Fruit fly (Drosophila melanogaster) whole organism, embryonic: ENCODE results near the gene fal.
A peak's percentile ranks its signal among the peaks of the same experiment; 100 is the strongest.

Experiments
- CG15269 ChIP-seq: fragments of 200-800 bp; sonication (Bioruptor generic); optimal IDR thresholded peaks from 2 replicates; lab custom pipeline; 2018; ENCODE audit warnings: missing biosample characterization, mild to moderate bottlenecking, missing genetic modification characterization, moderate library complexity
- CG15479 ChIP-seq: fragments of 200-800 bp; sonication (Bioruptor generic); optimal IDR thresholded peaks from 3 replicates; lab custom pipeline; 2019; ENCODE audit warnings: missing biosample characterization, mild to moderate bottlenecking, missing genetic modification characterization, moderate library complexity
- CG32532 ChIP-seq: fragments of 200-800 bp; sonication (Bioruptor generic); IDR thresholded peaks from 2 replicates; pipeline ENCODE4 v1.3.6; 2022; ENCODE audit warnings: missing biosample characterization, missing genetic modification characterization
- CG3726 ChIP-seq: fragments of 200-800 bp; sonication (Bioruptor generic); IDR thresholded peaks from 3 replicates; pipeline ENCODE4, ENCODE4 v1.3.6; 2022; ENCODE audit warnings: missing biosample characterization, missing genetic modification characterization
- CTCF ChIP-seq: fragments of 200-800 bp; sonication (Bioruptor generic); optimal IDR thresholded peaks from 2 replicates; lab custom pipeline; 2017; ENCODE audit warnings: missing biosample characterization, mild to moderate bottlenecking, missing genetic modification characterization, moderate library complexity
- Dip2 ChIP-seq: fragments of 200-800 bp; sonication (Bioruptor generic); IDR thresholded peaks from 2 replicates; pipeline ENCODE4 v1.3.6; 2022; ENCODE audit warnings: missing biosample characterization, missing genetic modification characterization
- H15 ChIP-seq: fragments of 200-800 bp; sonication (Bioruptor generic); IDR thresholded peaks from 3 replicates; pipeline ENCODE4 v1.3.6; 2022; ENCODE audit warnings: missing biosample characterization, missing genetic modification characterization
- HLH3B ChIP-seq: fragments of 200-800 bp; sonication (Bioruptor generic); IDR thresholded peaks from 2 replicates; pipeline ENCODE4 v1.3.6; 2022; ENCODE audit warnings: missing biosample characterization, missing genetic modification characterization
- Hr39 ChIP-seq: fragments of >200 bp; optimal IDR thresholded peaks from 2 replicates; lab custom pipeline; 2017
- Jarid2 ChIP-seq: fragments of 200-800 bp; sonication (Bioruptor generic); optimal IDR thresholded peaks from 3 replicates; lab custom pipeline; 2017; ENCODE audit warnings: mild to moderate bottlenecking, missing biosample characterization, missing genetic modification reagents, missing genetic modification characterization
- Lpt ChIP-seq: fragments of >200 bp; optimal IDR thresholded peaks from 2 replicates; lab custom pipeline; 2018; ENCODE audit warnings: missing biosample characterization, missing genetic modification characterization
- Med ChIP-seq: fragments of 200-800 bp; sonication (Bioruptor generic); peaks from one replicate; lab custom pipeline; 2016; ENCODE audit warnings: missing biosample characterization, missing genetic modification characterization, mild to moderate bottlenecking, inconsistent platforms, moderate library complexity
- Myb ChIP-seq: fragments of 200-800 bp; sonication (Bioruptor generic); optimal IDR thresholded peaks from 2 replicates; lab custom pipeline; 2016; ENCODE audit warnings: missing biosample characterization, missing genetic modification characterization
- Nf-YC ChIP-seq: fragments of 200-800 bp; optimal IDR thresholded peaks from 3 replicates; lab custom pipeline; 2019; ENCODE audit warnings: missing biosample characterization, mild to moderate bottlenecking, missing genetic modification characterization, moderate library complexity
- Optix ChIP-seq: fragments of 200-800 bp; sonication (Bioruptor generic); IDR thresholded peaks from 3 replicates; pipeline ENCODE4 v1.3.6; 2022; ENCODE audit warnings: missing biosample characterization, missing genetic modification characterization
- Rx ChIP-seq: fragments of 200-800 bp; sonication (Bioruptor generic); IDR thresholded peaks from 2 replicates; pipeline ENCODE4 v1.3.6; 2022; ENCODE audit warnings: missing biosample characterization, missing genetic modification characterization
- Scr ChIP-seq: fragments of 200-800 bp; sonication (Bioruptor generic); IDR thresholded peaks from 2 replicates; pipeline ENCODE4 v1.3.6; 2022; ENCODE audit warnings: missing biosample characterization, missing genetic modification characterization; ENCODE audit not compliant: partially characterized antibody
- bigmax ChIP-seq: fragments of 200-800 bp; sonication (Bioruptor generic); optimal IDR thresholded peaks from 2 replicates; lab custom pipeline; 2018; ENCODE audit warnings: missing biosample characterization, mild to moderate bottlenecking, missing genetic modification characterization
- cato ChIP-seq: fragments of 200-800 bp; sonication (Bioruptor generic); optimal IDR thresholded peaks from 2 replicates; lab custom pipeline; 2016; ENCODE audit warnings: missing biosample characterization, missing genetic modification characterization, borderline replicate concordance
- crol ChIP-seq: fragments of 200-800 bp; sonication (Bioruptor generic); IDR thresholded peaks from 2 replicates; pipeline ENCODE4 v1.3.6; 2022; ENCODE audit warnings: missing biosample characterization, missing genetic modification characterization
- da ChIP-seq: fragments of 200-800 bp; sonication (Bioruptor generic); optimal IDR thresholded peaks from 2 replicates; lab custom pipeline; 2016; ENCODE audit warnings: missing biosample characterization, missing genetic modification characterization
- emc ChIP-seq: fragments of 200-800 bp; sonication (Bioruptor generic); optimal IDR thresholded peaks from 2 replicates; lab custom pipeline; 2016; ENCODE audit warnings: missing biosample characterization, missing genetic modification characterization
- eve ChIP-seq, 2 experiments: fragments of >200 bp; optimal IDR thresholded peaks; 2 replicates each; lab custom pipeline; 2017; ENCODE audit warnings: missing biosample characterization in 2 of 2, missing genetic modification characterization in 2 of 2
- fd102C ChIP-seq: fragments of 200-800 bp; sonication (Bioruptor generic); optimal IDR thresholded peaks from 2 replicates; lab custom pipeline; 2018; ENCODE audit warnings: missing biosample characterization, mild to moderate bottlenecking, missing genetic modification characterization, moderate library complexity
- klu ChIP-seq: fragments of 200-800 bp; sonication (Bioruptor generic); IDR thresholded peaks from 2 replicates; pipeline ENCODE4 v1.3.6; 2022; ENCODE audit warnings: missing biosample characterization, missing genetic modification characterization
- knrl ChIP-seq: fragments of 200-800 bp; sonication (Bioruptor generic); IDR thresholded peaks from 3 replicates; pipeline ENCODE4 v1.3.6; 2022; ENCODE audit warnings: missing biosample characterization, missing genetic modification characterization; ENCODE audit not compliant: partially characterized antibody
- lab ChIP-seq: fragments of 200-800 bp; sonication (Bioruptor generic); optimal IDR thresholded peaks from 3 replicates; lab custom pipeline; 2017; ENCODE audit warnings: missing biosample characterization, missing genetic modification characterization, mild to moderate bottlenecking, moderate library complexity, missing genetic modification reagents
- pb ChIP-seq: fragments of 200-800 bp; sonication (Bioruptor generic); optimal IDR thresholded peaks from 3 replicates; lab custom pipeline; 2016; ENCODE audit warnings: missing biosample characterization, missing genetic modification characterization
- sens ChIP-seq: fragments of 200-800 bp; sonication (Bioruptor generic); peaks from one replicate; lab custom pipeline; 2016; ENCODE audit warnings: missing biosample characterization, missing genetic modification characterization
- sim ChIP-seq: fragments of 200-800 bp; sonication (Bioruptor generic); IDR thresholded peaks from 2 replicates; pipeline ENCODE4 v1.3.6; 2022; ENCODE audit warnings: missing biosample characterization, missing genetic modification characterization
- sima ChIP-seq: fragments of 200-800 bp; sonication (Bioruptor generic); optimal IDR thresholded peaks from 2 replicates; lab custom pipeline; 2016; ENCODE audit warnings: missing biosample characterization, missing genetic modification characterization
- sna ChIP-seq: fragments of 200-800 bp; sonication (Bioruptor generic); IDR thresholded peaks from 2 replicates; pipeline ENCODE4 v1.3.6; 2022; ENCODE audit warnings: missing biosample characterization, missing genetic modification characterization; ENCODE audit not compliant: partially characterized antibody
- wek ChIP-seq: fragments of 200-800 bp; sonication (Bioruptor generic); optimal IDR thresholded peaks from 3 replicates; lab custom pipeline; 2018; ENCODE audit warnings: missing biosample characterization, mild to moderate bottlenecking, missing genetic modification characterization, moderate library complexity

The fal gene

dm6 chr3L:19270542-19270941 lies 23.8 kb upstream of the fal start, which contains the start of gene CG14088:
CG14088 (minus strand) TSS chr3L:19270642.
- TF ChIP-seq lab (no peak), Lpt (GFP tag; lab: Kevin White, UChicago) (no peak), sna (GFP tag; lab: Robert Waterston, UW) (no peak), sima (GFP tag; lab: Kevin White, UChicago) (no peak), HLH3B (GFP tag; lab: Robert Waterston, UW) (no peak), Myb (GFP tag; lab: Kevin White, UChicago) (no peak), klu (GFP tag; lab: Robert Waterston, UW) (no peak), fd102C (GFP tag; lab: Kevin White, UChicago) (no peak), CG15269 (tag; lab: Kevin White, UChicago) (no peak), bigmax (GFP tag; lab: Kevin White, UChicago) (no peak)

- TF ChIP-seq Dip2 (GFP tag; lab: Robert Waterston, UW) (no peak), sim (GFP tag; lab: Robert Waterston, UW) (no peak), da (GFP tag; lab: Kevin White, UChicago) (no peak), wek (GFP tag; lab: Kevin White, UChicago) (no peak), Optix (GFP tag; lab: Robert Waterston, UW) (no peak)
Observed at dm6 chr3L:19275491-19275890, 18.9 kb upstream of the fal start, which contains the start of gene CG14086. CG14086 (plus strand) TSS chr3L:19275791.

dm6 chr3L:19280283-19280682 lies 14.1 kb upstream of the fal start:
- TF ChIP-seq CG3726 (GFP tag; lab: Robert Waterston, UW) (peak; percentile 49; the same call in 1 of the 3 replicates), CG32532 (0 out of 2 replicates have a peak, but pooled peaks have one; percentile 23), cato (GFP tag; lab: Kevin White, UChicago) (no peak), Scr (GFP tag; lab: Robert Waterston, UW) (no peak), H15 (GFP tag; lab: Robert Waterston, UW) (no peak), Hr39 (lab: Kevin White, UChicago) (peak; percentile 57)

dm6 chr3L:19280700-19281099 lies 13.7 kb upstream of the fal start, which contains the start of gene CG14089:
CG14089 (minus strand) TSS chr3L:19280800.
- TF ChIP-seq eve (GFP tag; optimal IDR thresholded peaks at IDR 0.05; lab: Kevin White, UChicago), result no peak
- TF ChIP-seq Rx (GFP tag; lab: Robert Waterston, UW), result no peak
- no peak for TF ChIP-seq CTCF (GFP tag; lab: Kevin White, UChicago)
- TF ChIP-seq da (GFP tag; lab: Kevin White, UChicago), result no peak
- TF ChIP-seq Nf-YC, result no peak
- TF ChIP-seq, all 482 proteins: peak for 0

dm6 chr3L:19288395-19288969 lies 5.9 kb upstream of the fal start:
- TF ChIP-seq sens (GFP tag; lab: Kevin White, UChicago) (peak; percentile 37), CG15479 (GFP tag; lab: Kevin White, UChicago) (peak; percentile 67), Med (GFP tag; lab: Kevin White, UChicago) (no peak), pb (GFP tag; lab: Kevin White, UChicago) (no peak), emc (GFP tag; lab: Kevin White, UChicago) (no peak), knrl (GFP tag; lab: Robert Waterston, UW) (no peak), crol (GFP tag; lab: Robert Waterston, UW) (no peak), Jarid2 (GFP tag; lab: Kevin White, UChicago) (no peak)
